Worm (Caenorhabditis elegans) whole organism, L2 larva: ENCODE data around the gene C06G3.8.

ENCODE experiments used
- C34F6.9 ChIP-seq: fragments of 150-350 bp; optimal IDR thresholded peaks from 2 replicates; lab custom pipeline; 2014; ENCODE audit warnings: missing biosample characterization, missing genetic modification characterization
- F13H6.1 ChIP-seq: sonication (generic microtip); optimal IDR thresholded peaks from 2 replicates; lab custom pipeline; 2016; ENCODE audit warnings: missing genetic modification characterization, missing compliant biosample characterization
- R02D3.7 ChIP-seq: fragments of 150-350 bp; optimal IDR thresholded peaks from 2 replicates; lab custom pipeline; 2014; ENCODE audit warnings: missing biosample characterization, missing genetic modification characterization
- Y55F3AM.14 ChIP-seq: fragments of 200-800 bp; sonication (Bioruptor generic); optimal IDR thresholded peaks from 2 replicates; lab custom pipeline; 2018; ENCODE audit warnings: mild to moderate bottlenecking, missing genetic modification characterization, missing compliant biosample characterization
- ZK546.5 ChIP-seq: sonication (generic microtip); optimal IDR thresholded peaks from 2 replicates; lab custom pipeline; 2017; ENCODE audit warnings: missing biosample characterization, missing genetic modification characterization
- alr-1 ChIP-seq: fragments of 150-350 bp; optimal IDR thresholded peaks from 2 replicates; lab custom pipeline; 2014; ENCODE audit warnings: missing biosample characterization, missing genetic modification characterization
- aly-2 ChIP-seq: fragments of 150-350 bp; optimal IDR thresholded peaks from 2 replicates; lab custom pipeline; 2014; ENCODE audit warnings: missing biosample characterization, missing genetic modification characterization
- ama-1 ChIP-seq: fragments of 150-350 bp; optimal IDR thresholded peaks from 2 replicates; lab custom pipeline; 2018; ENCODE audit warnings: inconsistent platforms
- blmp-1 ChIP-seq: sonication (generic microtip); optimal IDR thresholded peaks from 2 replicates; lab custom pipeline; 2017; ENCODE audit warnings: missing genetic modification characterization, mild to moderate bottlenecking, missing compliant biosample characterization, antibody characterized with exemption, moderate library complexity; ENCODE audit not compliant: insufficient read depth
- ceh-16 ChIP-seq: fragments of 150-350 bp; optimal IDR thresholded peaks from 2 replicates; lab custom pipeline; 2014; ENCODE audit warnings: missing biosample characterization, missing genetic modification characterization
- ceh-82 ChIP-seq: fragments of 150-350 bp; optimal IDR thresholded peaks from 2 replicates; lab custom pipeline; 2014; ENCODE audit warnings: missing biosample characterization, missing genetic modification characterization
- crh-2 ChIP-seq: sonication (generic microtip); optimal IDR thresholded peaks from 2 replicates; lab custom pipeline; 2017; ENCODE audit warnings: missing biosample characterization, missing genetic modification characterization
- dmd-4 ChIP-seq: sonication (generic microtip); optimal IDR thresholded peaks from 2 replicates; lab custom pipeline; 2017; ENCODE audit warnings: missing biosample characterization, missing genetic modification characterization
- egl-27 ChIP-seq: sonication (generic microtip); optimal IDR thresholded peaks from 3 replicates; lab custom pipeline; 2017; ENCODE audit warnings: missing biosample characterization, missing genetic modification reagents, missing genetic modification characterization
- elt-1 ChIP-seq: fragments of 150-350 bp; optimal IDR thresholded peaks from 2 replicates; lab custom pipeline; 2014; ENCODE audit warnings: missing biosample characterization, missing genetic modification characterization
- elt-3 ChIP-seq: sonication (generic microtip); optimal IDR thresholded peaks from 2 replicates; lab custom pipeline; 2017; ENCODE audit warnings: missing biosample characterization, missing genetic modification characterization
- fos-1 ChIP-seq: fragments of 150-350 bp; optimal IDR thresholded peaks from 2 replicates; lab custom pipeline; 2014; ENCODE audit warnings: missing biosample characterization, missing genetic modification characterization
- gmeb-1 ChIP-seq: fragments of 150-350 bp; optimal IDR thresholded peaks from 2 replicates; lab custom pipeline; 2014; ENCODE audit warnings: missing biosample characterization, missing genetic modification characterization
- lin-11 ChIP-seq: fragments of 150-350 bp; sonication (generic microtip); optimal IDR thresholded peaks from 2 replicates; lab custom pipeline; 2014; ENCODE audit warnings: missing biosample characterization, missing genetic modification characterization, inconsistent platforms, mixed read lengths
- lin-13 ChIP-seq: fragments of 150-350 bp; optimal IDR thresholded peaks from 2 replicates; lab custom pipeline; 2014; ENCODE audit warnings: missing biosample characterization, missing genetic modification reagents, missing genetic modification characterization
- lin-39 ChIP-seq: fragments of 150-350 bp; optimal IDR thresholded peaks from 2 replicates; lab custom pipeline; 2014; ENCODE audit warnings: missing biosample characterization, missing genetic modification reagents, missing genetic modification characterization
- lsy-2 ChIP-seq, 2 experiments: fragments of 150-350 bp in 1 of 2; sonication (generic microtip) in 1 of 2; optimal IDR thresholded peaks; 2 replicates each; lab custom pipeline; 2014 to 2017; ENCODE audit warnings: missing biosample characterization in 2 of 2, missing genetic modification characterization in 2 of 2
- mab-5 ChIP-seq: fragments of 150-350 bp; optimal IDR thresholded peaks from 2 replicates; lab custom pipeline; 2014; ENCODE audit warnings: missing biosample characterization, missing genetic modification characterization
- mbf-1 ChIP-seq: sonication (generic microtip); optimal IDR thresholded peaks from 2 replicates; lab custom pipeline; 2017; ENCODE audit warnings: missing biosample characterization, missing genetic modification characterization
- mdl-1 ChIP-seq, 2 experiments: fragments of 150-350 bp in 1 of 2; sonication (generic microtip) in 1 of 2; optimal IDR thresholded peaks; 2 replicates each; lab custom pipeline; 2017; ENCODE audit warnings: missing biosample characterization in 2 of 2, missing genetic modification characterization in 2 of 2
- nhr-10 ChIP-seq: sonication (generic microtip); optimal IDR thresholded peaks from 2 replicates; lab custom pipeline; 2017; ENCODE audit warnings: missing biosample characterization, missing genetic modification characterization
- nhr-11 ChIP-seq: fragments of 150-350 bp; optimal IDR thresholded peaks from 2 replicates; lab custom pipeline; 2014; ENCODE audit warnings: missing biosample characterization, missing genetic modification characterization
- nhr-12 ChIP-seq: fragments of 150-350 bp; optimal IDR thresholded peaks from 2 replicates; lab custom pipeline; 2014; ENCODE audit warnings: missing biosample characterization, missing genetic modification characterization
- nhr-129 ChIP-seq: fragments of 150-350 bp; optimal IDR thresholded peaks from 2 replicates; lab custom pipeline; 2014; ENCODE audit warnings: missing biosample characterization, missing genetic modification characterization
- nhr-21 ChIP-seq: fragments of 150-350 bp; optimal IDR thresholded peaks from 2 replicates; lab custom pipeline; 2014; ENCODE audit warnings: missing biosample characterization, missing genetic modification characterization
- nhr-23 ChIP-seq: fragments of 150-350 bp; optimal IDR thresholded peaks from 2 replicates; lab custom pipeline; 2014; ENCODE audit warnings: missing biosample characterization, missing genetic modification reagents, missing genetic modification characterization
- nhr-237 ChIP-seq: fragments of 150-350 bp; optimal IDR thresholded peaks from 2 replicates; lab custom pipeline; 2014; ENCODE audit warnings: missing biosample characterization, missing genetic modification characterization
- nhr-25 ChIP-seq: fragments of 150-350 bp; sonication (generic microtip); optimal IDR thresholded peaks from 3 replicates; lab custom pipeline; 2014; ENCODE audit warnings: missing biosample characterization, missing genetic modification characterization
- nhr-6 ChIP-seq: fragments of 150-350 bp; optimal IDR thresholded peaks from 2 replicates; lab custom pipeline; 2014; ENCODE audit warnings: missing biosample characterization, missing genetic modification characterization
- nhr-77 ChIP-seq: fragments of 150-350 bp; optimal IDR thresholded peaks from 2 replicates; lab custom pipeline; 2014; ENCODE audit warnings: missing biosample characterization, missing genetic modification characterization
- peb-1 ChIP-seq: fragments of 150-350 bp; optimal IDR thresholded peaks from 2 replicates; lab custom pipeline; 2014; ENCODE audit warnings: missing biosample characterization, missing genetic modification characterization
- sem-4 ChIP-seq: fragments of 150-350 bp; optimal IDR thresholded peaks from 2 replicates; lab custom pipeline; 2014; ENCODE audit warnings: missing biosample characterization, missing genetic modification reagents, missing genetic modification characterization
- skn-1 ChIP-seq: sonication (generic microtip); optimal IDR thresholded peaks from 2 replicates; lab custom pipeline; 2017; ENCODE audit warnings: missing biosample characterization, missing genetic modification characterization
- sma-3 ChIP-seq: sonication (generic microtip); optimal IDR thresholded peaks from 2 replicates; lab custom pipeline; 2016; ENCODE audit warnings: missing genetic modification reagents, missing genetic modification characterization, missing compliant biosample characterization
- sma-9 ChIP-seq, 2 experiments: fragments of 150-350 bp in 1 of 2; sonication (generic microtip) in 1 of 2; optimal IDR thresholded peaks; 2 replicates each; lab custom pipeline; 2014 to 2016; ENCODE audit warnings: missing genetic modification characterization in 2 of 2, mild to moderate bottlenecking in 1 of 2, missing biosample characterization in 1 of 2, missing compliant biosample characterization in 1 of 2, missing genetic modification reagents in 1 of 2, moderate library complexity in 1 of 2
- snpc-4 ChIP-seq: fragments of 150-350 bp; optimal IDR thresholded peaks from 2 replicates; lab custom pipeline; 2014; ENCODE audit warnings: missing biosample characterization, missing genetic modification characterization
- unc-39 ChIP-seq: fragments of 150-350 bp; optimal IDR thresholded peaks from 2 replicates; lab custom pipeline; 2014; ENCODE audit warnings: missing biosample characterization, missing genetic modification characterization
- unc-55 ChIP-seq: fragments of 150-350 bp; sonication (generic microtip); optimal IDR thresholded peaks from 3 replicates; lab custom pipeline; 2014; ENCODE audit warnings: missing biosample characterization, missing genetic modification reagents, missing genetic modification characterization
- unc-62 ChIP-seq: fragments of 150-350 bp; optimal IDR thresholded peaks from 2 replicates; lab custom pipeline; 2014; ENCODE audit warnings: missing biosample characterization, missing genetic modification reagents, missing genetic modification characterization
- zag-1 ChIP-seq: fragments of 150-350 bp; optimal IDR thresholded peaks from 2 replicates; lab custom pipeline; 2014; ENCODE audit warnings: missing biosample characterization, missing genetic modification characterization
- ztf-1 ChIP-seq: fragments of 200-800 bp; sonication (Bioruptor generic); conservative IDR thresholded peaks from 2 replicates; pipeline ENCODE4 v1.3.6; 2022; ENCODE audit warnings: missing genetic modification characterization, missing compliant biosample characterization
- ztf-11 ChIP-seq: sonication (generic microtip); optimal IDR thresholded peaks from 2 replicates; lab custom pipeline; 2017; ENCODE audit warnings: missing biosample characterization, missing genetic modification characterization
- ztf-4 ChIP-seq: fragments of 150-350 bp; optimal IDR thresholded peaks from 2 replicates; lab custom pipeline; 2014; ENCODE audit warnings: missing biosample characterization, missing genetic modification characterization

The C06G3.8 gene

ce11 chrIV:7048637-7049245, 16.4 kb upstream of the C06G3.8 start:
- TF ChIP-seq sma-3 (GFP tag; lab: Kevin White, UChicago) (peak; percentile 54), aly-2 (tag; lab: Kevin White, UChicago) (no peak), blmp-1 (tag; lab: Kevin White, UChicago) (peak; percentile 27), ceh-16 (tag; lab: Kevin White, UChicago) (no peak), gmeb-1 (tag; lab: Kevin White, UChicago) (peak; percentile 4), zag-1 (tag; lab: Kevin White, UChicago) (no peak), mbf-1 (tag; lab: Kevin White, UChicago) (no peak), sma-9 (GFP tag; optimal IDR thresholded peaks at IDR 0.05; lab: Kevin White, UChicago) (peak; percentile 6), sma-9 (tag; optimal IDR thresholded peaks at IDR 0.05; lab: Kevin White, UChicago) (no peak), nhr-25 (tag; lab: Kevin White, UChicago) (peak; percentile 46), mab-5 (tag; lab: Kevin White, UChicago) (no peak), mdl-1 (tag; optimal IDR thresholded peaks at IDR 0.05; lab: Kevin White, UChicago) (no peak), nhr-21 (peak; percentile 13), peb-1 (no peak), crh-2 (tag; lab: Kevin White, UChicago) (peak; percentile 35), lsy-2 (tag; optimal IDR thresholded peaks at IDR 0.05; lab: Kevin White, UChicago) (peak in 1 of 2 experiments; percentile 24), ztf-4 (tag; lab: Kevin White, UChicago) (no peak), nhr-12 (tag; lab: Kevin White, UChicago) (no peak), unc-55 (GFP tag; lab: Kevin White, UChicago) (no peak)

ce11 chrIV:7047762-7048178, 15.4 kb upstream of the C06G3.8 start:
- TF ChIP-seq mab-5 (tag; lab: Kevin White, UChicago) (no peak), nhr-237 (tag; lab: Kevin White, UChicago) (no peak), ztf-1 (GFP tag; lab: Robert Waterston, UW) (no peak), egl-27 (tag; lab: Kevin White, UChicago) (peak; percentile 5), alr-1 (no peak), elt-3 (tag; lab: Kevin White, UChicago) (no peak), ceh-82 (no peak), ama-1 (lab: Kevin White, UChicago) (peak; percentile 28), lsy-2 (tag; optimal IDR thresholded peaks at IDR 0.05; lab: Kevin White, UChicago) (peak in 1 of 2 experiments; percentile 48), ztf-4 (tag; lab: Kevin White, UChicago) (peak; percentile 54), lin-13 (peak; percentile 29), sem-4 (tag; lab: Kevin White, UChicago) (peak; percentile 44), mdl-1 (tag; optimal IDR thresholded peaks at IDR 0.05; lab: Kevin White, UChicago) (peak; percentile 56 to 58), R02D3.7 (tag; lab: Kevin White, UChicago) (no peak), sma-9 (GFP tag; optimal IDR thresholded peaks at IDR 0.05; lab: Kevin White, UChicago) (peak; percentile 87), sma-9 (tag; optimal IDR thresholded peaks at IDR 0.05; lab: Kevin White, UChicago) (no peak), ztf-11 (tag; lab: Kevin White, UChicago) (no peak), nhr-12 (tag; lab: Kevin White, UChicago) (no peak), aly-2 (tag; lab: Kevin White, UChicago) (no peak), snpc-4 (no peak), skn-1 (no peak), nhr-10 (tag; lab: Kevin White, UChicago) (no peak), nhr-77 (tag; lab: Kevin White, UChicago) (no peak), fos-1 (tag; lab: Kevin White, UChicago) (peak; percentile 87), nhr-21 (peak; percentile 67), dmd-4 (tag; lab: Kevin White, UChicago) (no peak), unc-62 (GFP tag; lab: Kevin White, UChicago) (no peak), elt-1 (tag; lab: Kevin White, UChicago) (no peak), gmeb-1 (tag; lab: Kevin White, UChicago) (peak; percentile 78), unc-39 (no peak), nhr-129 (tag; lab: Kevin White, UChicago) (peak; percentile 81), nhr-25 (tag; lab: Kevin White, UChicago) (peak; percentile 88), ZK546.5 (tag; lab: Kevin White, UChicago) (no peak), nhr-23 (tag; lab: Kevin White, UChicago) (no peak), nhr-11 (peak; percentile 13), nhr-6 (tag; lab: Kevin White, UChicago) (peak; percentile 73), unc-55 (GFP tag; lab: Kevin White, UChicago) (no peak), crh-2 (tag; lab: Kevin White, UChicago) (peak; percentile 86), ceh-16 (tag; lab: Kevin White, UChicago) (no peak), peb-1 (no peak), lin-39 (no peak), mbf-1 (tag; lab: Kevin White, UChicago) (no peak), zag-1 (tag; lab: Kevin White, UChicago) (no peak), Y55F3AM.14 (peak; percentile 24), F13H6.1 (peak; percentile 86), sma-3 (GFP tag; lab: Kevin White, UChicago) (peak; percentile 84), lin-11 (tag; lab: Kevin White, UChicago) (no peak), blmp-1 (tag; lab: Kevin White, UChicago) (peak; percentile 59), C34F6.9 (peak; percentile 62)
